Fruit fly (Drosophila melanogaster) whole organism, embryonic: ENCODE results near the gene Or82a.

Experiments used
- CG10543 ChIP-seq: fragments of 200-800 bp; sonication (Bioruptor generic); optimal IDR thresholded peaks from 3 replicates; lab custom pipeline; 2017; ENCODE audit warnings: missing biosample characterization, mild to moderate bottlenecking, missing genetic modification characterization, moderate library complexity
- CG13894 ChIP-seq: fragments of 200-800 bp; sonication (Bioruptor generic); optimal IDR thresholded peaks from 3 replicates; lab custom pipeline; 2018; ENCODE audit warnings: missing biosample characterization, mild to moderate bottlenecking, missing genetic modification characterization, moderate library complexity
- CG14014 ChIP-seq: fragments of 200-800 bp; sonication (Bioruptor generic); IDR thresholded peaks from 2 replicates; pipeline ENCODE4 v1.3.6; 2022; ENCODE audit warnings: missing biosample characterization, missing genetic modification characterization
- CG14860 ChIP-seq: fragments of 200-800 bp; sonication (Bioruptor generic); IDR thresholded peaks from 3 replicates; pipeline ENCODE4 v1.3.6; 2022; ENCODE audit warnings: missing biosample characterization, missing genetic modification characterization; ENCODE audit not compliant: partially characterized antibody
- CG16779 ChIP-seq: fragments of 200-800 bp; sonication (Bioruptor generic); IDR thresholded peaks from 2 replicates; pipeline ENCODE4 v1.3.6; 2022; ENCODE audit warnings: missing biosample characterization, missing genetic modification characterization
- CG16813 ChIP-seq: fragments of 200-800 bp; sonication (Bioruptor generic); IDR thresholded peaks from 3 replicates; pipeline ENCODE4 v1.3.6; 2022; ENCODE audit warnings: missing biosample characterization, missing genetic modification characterization; ENCODE audit not compliant: partially characterized antibody
- CG17328 ChIP-seq: fragments of 200-800 bp; sonication (Bioruptor generic); IDR thresholded peaks from 2 replicates; pipeline ENCODE4 v1.3.6; 2022; ENCODE audit warnings: missing biosample characterization, missing genetic modification characterization
- CG17612 ChIP-seq: fragments of 200-800 bp; sonication (Bioruptor generic); IDR thresholded peaks from 2 replicates; pipeline ENCODE4 v1.3.6; 2022; ENCODE audit warnings: missing biosample characterization, missing genetic modification characterization
- CG17802 ChIP-seq: fragments of 200-800 bp; sonication (Bioruptor generic); optimal IDR thresholded peaks from 2 replicates; lab custom pipeline; 2018; ENCODE audit warnings: missing biosample characterization, mild to moderate bottlenecking, missing genetic modification characterization, moderate library complexity
- CG30431 ChIP-seq: fragments of 200-800 bp; sonication (Bioruptor generic); optimal IDR thresholded peaks from 2 replicates; lab custom pipeline; 2017; ENCODE audit warnings: missing biosample characterization, missing genetic modification characterization
- CG4360 ChIP-seq: fragments of 200-800 bp; sonication (Bioruptor generic); IDR thresholded peaks from 2 replicates; pipeline ENCODE4 v1.3.6; 2022; ENCODE audit warnings: missing biosample characterization, missing genetic modification characterization
- CG4820 ChIP-seq: fragments of 200-800 bp; sonication (Bioruptor generic); optimal IDR thresholded peaks from 3 replicates; lab custom pipeline; 2016; ENCODE audit warnings: missing biosample characterization, missing genetic modification characterization
- CG6175 ChIP-seq: fragments of 200-800 bp; sonication (Bioruptor generic); IDR thresholded peaks from 3 replicates; pipeline ENCODE4 v1.3.6; 2022; ENCODE audit warnings: missing biosample characterization, missing genetic modification characterization
- CG6272 ChIP-seq: fragments of 200-800 bp; sonication (Bioruptor generic); IDR thresholded peaks from 2 replicates; pipeline ENCODE4 v1.3.6; 2022; ENCODE audit warnings: missing biosample characterization, missing genetic modification characterization
- CG6791 ChIP-seq: fragments of 200-800 bp; sonication (Bioruptor generic); IDR thresholded peaks from 3 replicates; pipeline ENCODE4 v1.3.6; 2022; ENCODE audit warnings: missing biosample characterization, missing genetic modification characterization; ENCODE audit not compliant: partially characterized antibody
- CG7271 ChIP-seq: fragments of 200-800 bp; sonication (Bioruptor generic); optimal IDR thresholded peaks from 2 replicates; lab custom pipeline; 2018; ENCODE audit warnings: missing biosample characterization, mild to moderate bottlenecking, missing genetic modification characterization, moderate library complexity
- Dad ChIP-seq: fragments of 200-800 bp; sonication (Bioruptor generic); optimal IDR thresholded peaks from 3 replicates; lab custom pipeline; 2016; ENCODE audit warnings: missing biosample characterization, missing genetic modification characterization
- Fer2 ChIP-seq: fragments of 200-800 bp; sonication (Bioruptor generic); optimal IDR thresholded peaks from 2 replicates; lab custom pipeline; 2018; ENCODE audit warnings: missing biosample characterization, mild to moderate bottlenecking, missing genetic modification characterization, moderate library complexity
- HLH4C ChIP-seq: fragments of 200-800 bp; sonication (Bioruptor generic); IDR thresholded peaks from 3 replicates; pipeline ENCODE4 v1.3.6; 2022; ENCODE audit warnings: missing biosample characterization, missing genetic modification characterization; ENCODE audit not compliant: partially characterized antibody
- HmgZ ChIP-seq: fragments of 200-800 bp; sonication (Bioruptor generic); optimal IDR thresholded peaks from 2 replicates; lab custom pipeline; 2018; ENCODE audit warnings: missing biosample characterization, mild to moderate bottlenecking, missing genetic modification characterization
- MTF-1 ChIP-seq: fragments of 200-800 bp; sonication (Bioruptor generic); optimal IDR thresholded peaks from 2 replicates; lab custom pipeline; 2018; ENCODE audit warnings: missing biosample characterization, mild to moderate bottlenecking, missing genetic modification characterization, borderline replicate concordance
- Med ChIP-seq: fragments of 200-800 bp; sonication (Bioruptor generic); peaks from one replicate; lab custom pipeline; 2016; ENCODE audit warnings: missing biosample characterization, missing genetic modification characterization, mild to moderate bottlenecking, inconsistent platforms, moderate library complexity
- Nf-YA ChIP-seq: fragments of 200-800 bp; sonication (Bioruptor generic); IDR thresholded peaks from 2 replicates; pipeline ENCODE4 v1.3.6; 2022; ENCODE audit warnings: missing biosample characterization, missing genetic modification characterization
- PHDP ChIP-seq: fragments of 200-800 bp; sonication (Bioruptor generic); optimal IDR thresholded peaks from 3 replicates; lab custom pipeline; 2018; ENCODE audit warnings: missing biosample characterization, mild to moderate bottlenecking, missing genetic modification characterization, moderate library complexity
- Spps ChIP-seq: fragments of 200-800 bp; sonication (Bioruptor generic); optimal IDR thresholded peaks from 2 replicates; lab custom pipeline; 2018; ENCODE audit warnings: missing biosample characterization, mild to moderate bottlenecking, missing genetic modification characterization
- TFAM ChIP-seq: fragments of 200-800 bp; sonication (Bioruptor generic); optimal IDR thresholded peaks from 2 replicates; lab custom pipeline; 2017; ENCODE audit warnings: missing biosample characterization, missing genetic modification characterization, inconsistent platforms
- Trl ChIP-seq, 3 experiments: fragments of >200 bp in 2 of 3; fragments of 200-800 bp in 1 of 3; sonication (Bioruptor generic) in 1 of 3; optimal IDR thresholded peaks; 2 replicates in 1 of 3; 3 replicates in 2 of 3; lab custom pipeline; 2016 to 2017; ENCODE audit warnings: missing biosample characterization in 1 of 3, missing genetic modification characterization in 1 of 3
- ase ChIP-seq: fragments of 200-800 bp; sonication (Bioruptor generic); IDR thresholded peaks from 3 replicates; pipeline ENCODE4 v1.3.6; 2022; ENCODE audit warnings: missing biosample characterization, missing genetic modification characterization
- ato ChIP-seq: fragments of 200-800 bp; sonication (Bioruptor generic); IDR thresholded peaks from 2 replicates; pipeline ENCODE4 v1.3.6; 2022; ENCODE audit warnings: missing biosample characterization, missing genetic modification characterization; ENCODE audit not compliant: partially characterized antibody
- bcd ChIP-seq: fragments of 200-800 bp; sonication (Bioruptor generic); optimal IDR thresholded peaks from 2 replicates; lab custom pipeline; 2017; ENCODE audit warnings: missing biosample characterization, mild to moderate bottlenecking, missing genetic modification characterization
- chinmo ChIP-seq: fragments of 200-800 bp; sonication (Bioruptor generic); IDR thresholded peaks from 4 replicates; pipeline ENCODE4 v1.3.6; 2022; ENCODE audit warnings: missing biosample characterization, missing genetic modification characterization; ENCODE audit not compliant: partially characterized antibody
- chm ChIP-seq: fragments of 200-800 bp; sonication (Bioruptor generic); IDR thresholded peaks from 2 replicates; pipeline ENCODE4 v1.3.6; 2022; ENCODE audit warnings: missing biosample characterization, missing genetic modification characterization
- ci ChIP-seq: fragments of 200-800 bp; sonication (Bioruptor generic); IDR thresholded peaks from 3 replicates; pipeline ENCODE4 v1.3.6; 2022; ENCODE audit warnings: missing biosample characterization, missing genetic modification characterization
- dysf ChIP-seq: fragments of 200-800 bp; sonication (Bioruptor generic); IDR thresholded peaks from 3 replicates; pipeline ENCODE4 v1.3.6; 2022; ENCODE audit warnings: missing biosample characterization, missing genetic modification characterization
- ems ChIP-seq: fragments of 200-800 bp; sonication (Bioruptor generic); optimal IDR thresholded peaks from 3 replicates; lab custom pipeline; 2016; ENCODE audit warnings: missing biosample characterization, missing genetic modification characterization
- gem ChIP-seq: fragments of 200-800 bp; sonication (Bioruptor generic); optimal IDR thresholded peaks from 2 replicates; lab custom pipeline; 2019; ENCODE audit warnings: missing biosample characterization, mild to moderate bottlenecking, missing genetic modification characterization, moderate library complexity
- insv ChIP-seq, 2 experiments: fragments of 200-800 bp; sonication (Bioruptor generic); optimal IDR thresholded peaks; 3 replicates each; lab custom pipeline; 2016 to 2018; ENCODE audit warnings: missing biosample characterization in 2 of 2, missing genetic modification characterization in 2 of 2
- jigr1 ChIP-seq: fragments of 200-800 bp; sonication (Bioruptor generic); IDR thresholded peaks from 3 replicates; pipeline ENCODE4 v1.3.6; 2022; ENCODE audit warnings: missing biosample characterization, missing genetic modification characterization
- lab ChIP-seq: fragments of 200-800 bp; sonication (Bioruptor generic); optimal IDR thresholded peaks from 3 replicates; lab custom pipeline; 2017; ENCODE audit warnings: missing biosample characterization, missing genetic modification characterization, mild to moderate bottlenecking, moderate library complexity, missing genetic modification reagents
- nerfin-2 ChIP-seq: fragments of 200-800 bp; sonication (Bioruptor generic); IDR thresholded peaks from 2 replicates; pipeline ENCODE4 v1.3.6; 2022; ENCODE audit warnings: missing biosample characterization, missing genetic modification characterization; ENCODE audit not compliant: partially characterized antibody
- rib ChIP-seq: fragments of 200-800 bp; sonication (Bioruptor generic); IDR thresholded peaks from 2 replicates; pipeline ENCODE4 v1.3.6; 2022; ENCODE audit warnings: missing biosample characterization, missing genetic modification characterization
- seq ChIP-seq: fragments of 200-800 bp; sonication (Bioruptor generic); IDR thresholded peaks from 2 replicates; pipeline ENCODE4 v1.3.6; 2022; ENCODE audit warnings: missing biosample characterization, missing genetic modification characterization
- shn ChIP-seq: fragments of 200-800 bp; sonication (Bioruptor generic); optimal IDR thresholded peaks from 3 replicates; lab custom pipeline; 2016; ENCODE audit warnings: missing biosample characterization, missing genetic modification characterization
- sna ChIP-seq: fragments of 200-800 bp; sonication (Bioruptor generic); IDR thresholded peaks from 2 replicates; pipeline ENCODE4 v1.3.6; 2022; ENCODE audit warnings: missing biosample characterization, missing genetic modification characterization; ENCODE audit not compliant: partially characterized antibody
- sob ChIP-seq: fragments of 200-800 bp; sonication (Bioruptor generic); IDR thresholded peaks from 2 replicates; pipeline ENCODE4 v1.3.6; 2022; ENCODE audit warnings: missing biosample characterization, missing genetic modification characterization
- usp ChIP-seq: fragments of >200 bp; optimal IDR thresholded peaks from 2 replicates; lab custom pipeline; 2017; ENCODE audit warnings: missing biosample characterization, missing genetic modification characterization
- vnd ChIP-seq: fragments of 200-800 bp; sonication (Bioruptor generic); IDR thresholded peaks from 3 replicates; pipeline ENCODE4 v1.3.6; 2022; ENCODE audit warnings: missing biosample characterization, missing genetic modification characterization; ENCODE audit not compliant: partially characterized antibody
- yki ChIP-seq: fragments of >200 bp; optimal IDR thresholded peaks from 3 replicates; lab custom pipeline; 2018

The Or82a gene

DNA sequence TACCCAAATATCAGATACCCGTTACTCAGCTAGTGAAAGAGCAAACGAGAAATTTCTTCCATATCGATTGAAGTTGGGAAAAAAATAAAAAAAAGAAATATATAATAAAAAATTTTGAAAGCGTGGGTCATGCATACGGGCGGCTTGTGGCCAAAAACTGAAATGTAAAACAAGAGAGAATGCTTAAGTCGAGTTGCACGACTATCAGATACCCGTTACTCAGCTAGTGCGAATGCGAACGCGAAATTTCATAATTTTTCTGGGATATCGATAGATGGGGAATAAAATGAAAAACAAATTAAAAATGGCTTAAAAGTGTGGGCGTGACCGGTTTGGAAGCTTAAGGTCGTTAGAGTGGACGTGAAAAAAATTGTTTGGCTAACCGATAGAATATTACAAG is 11.6 kb downstream of the Or82a start:
- TF ChIP-seq vnd (GFP tag; lab: Robert Waterston, UW) (peak; percentile 25; the same call in 1 of the 3 replicates), CG16813 (GFP tag; lab: Robert Waterston, UW) (peak; percentile 66), CG6791 (GFP tag; lab: Robert Waterston, UW) (peak; percentile 18; the same call in 1 of the 3 replicates), CG14860 (GFP tag; lab: Robert Waterston, UW) (peak; percentile 60; the same call in 2 of the 3 replicates), HLH4C (peak; percentile 70; the same call in 2 of the 3 replicates), yki (lab: Kevin White, UChicago) (no peak), Med (GFP tag; lab: Kevin White, UChicago) (peak; percentile 18), gem (tag; lab: Kevin White, UChicago) (no peak), PHDP (no peak), CG7271 (tag; lab: Kevin White, UChicago) (no peak), ato (0 out of 2 replicates have a peak, but pooled peaks have one; percentile 28), HmgZ (tag; lab: Kevin White, UChicago) (no peak), nerfin-2 (GFP tag; lab: Robert Waterston, UW) (0 out of 2 replicates have a peak, but pooled peaks have one; percentile 43), seq (GFP tag; lab: Robert Waterston, UW) (no peak)

DNA sequence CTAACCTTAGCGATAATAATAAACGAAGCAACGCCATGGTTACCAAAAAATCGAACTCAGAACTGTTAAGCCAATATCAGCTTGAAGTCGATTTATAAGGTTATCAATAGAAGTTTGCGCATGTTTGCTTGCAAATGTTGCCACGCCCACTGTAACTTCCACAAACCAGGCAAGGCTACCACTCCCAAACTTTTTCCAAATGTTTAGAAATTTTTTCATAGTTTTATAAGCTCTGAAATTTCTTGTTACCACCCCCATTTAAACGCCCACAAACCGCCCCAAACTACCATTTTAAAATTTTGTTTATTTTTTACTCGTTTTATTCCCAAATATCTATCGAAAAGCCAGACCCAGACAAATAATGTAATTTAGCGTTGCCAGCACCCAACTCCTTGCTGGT is 21.1 kb downstream of the Or82a start, which contains the start of gene flip:
Gene flip (minus strand): TSS at position 101 of the 400 bp plus-strand sequence.
- TF ChIP-seq ems (no peak), bcd (no peak), CG17802 (tag; lab: Kevin White, UChicago) (no peak), CG30431 (GFP tag; lab: Kevin White, UChicago) (no peak), Nf-YA (GFP tag; lab: Robert Waterston, UW) (no peak), CG4820 (GFP tag; lab: Kevin White, UChicago) (no peak), CG17612 (GFP tag; lab: Robert Waterston, UW) (no peak), Fer2 (tag; lab: Kevin White, UChicago) (no peak), chm (GFP tag; lab: Robert Waterston, UW) (no peak), TFAM (no peak), lab (GFP tag; lab: Kevin White, UChicago) (no peak)
- TF ChIP-seq, all 482 proteins: peak for 0

DNA sequence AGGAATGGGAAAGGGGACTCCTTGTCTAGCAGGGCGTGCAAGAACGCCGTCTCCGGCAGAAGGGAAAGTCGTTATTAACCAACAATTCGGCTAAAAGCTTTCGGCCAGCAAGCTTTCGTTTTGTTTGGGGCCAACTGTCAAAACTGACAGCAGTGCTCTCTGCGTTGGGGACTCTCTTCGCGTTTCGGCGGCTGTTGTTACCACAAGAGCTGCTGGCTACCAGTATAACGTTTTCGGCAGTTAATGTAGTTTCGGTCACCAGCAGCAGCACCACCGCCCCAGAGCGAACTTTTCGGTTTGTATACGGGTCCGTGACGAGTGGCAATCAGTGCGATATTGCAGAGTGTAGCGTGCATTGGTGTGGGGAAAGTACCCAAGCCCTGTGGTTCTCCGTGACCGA is 23.3 kb downstream of the Or82a start, which contains the start of gene cpx:
Gene cpx (plus strand): TSS at position 160 of the 400 bp plus-strand sequence.
- no peak for TF ChIP-seq CG6272 (GFP tag; lab: Robert Waterston, UW)
- TF ChIP-seq CG13894 (tag; lab: Kevin White, UChicago) = peak; percentile 36
- no peak for TF ChIP-seq shn
- no peak for TF ChIP-seq Spps (tag; lab: Kevin White, UChicago)
- no peak for TF ChIP-seq ems
- no peak for TF ChIP-seq dysf
- no peak for TF ChIP-seq ase (GFP tag; lab: Robert Waterston, UW)
- peak; percentile 36 for TF ChIP-seq CG10543 (GFP tag; lab: Kevin White, UChicago)
- no peak for TF ChIP-seq rib (GFP tag; lab: Robert Waterston, UW)
- no peak for TF ChIP-seq usp (GFP tag; lab: Kevin White, UChicago)
- TF ChIP-seq Fer2 (tag; lab: Kevin White, UChicago) = no peak
- no peak for TF ChIP-seq Dad (GFP tag; lab: Kevin White, UChicago)
- TF ChIP-seq CG4360 (GFP tag; lab: Robert Waterston, UW) = no peak
- TF ChIP-seq sob (GFP tag; lab: Robert Waterston, UW) = no peak
- no peak for TF ChIP-seq jigr1 (GFP tag; lab: Robert Waterston, UW)
- TF ChIP-seq CG14014 (GFP tag; lab: Robert Waterston, UW) = no peak
- TF ChIP-seq CG6175 (GFP tag; lab: Robert Waterston, UW) = no peak
- TF ChIP-seq Trl (optimal IDR thresholded peaks at IDR 0.05; lab: Kevin White, UChicago) = peak in 1 of 2 experiments; percentile 21
- no peak for TF ChIP-seq Trl (GFP tag; optimal IDR thresholded peaks at IDR 0.05; lab: Kevin White, UChicago)
- TF ChIP-seq MTF-1 (GFP tag; lab: Kevin White, UChicago) = no peak
- peak; percentile 51; the same call in 1 of the 3 replicates for TF ChIP-seq ci (GFP tag; lab: Robert Waterston, UW)
- TF ChIP-seq CG17328 = no peak
- TF ChIP-seq sna = no peak
- TF ChIP-seq insv (GFP tag; optimal IDR thresholded peaks at IDR 0.05; lab: Kevin White, UChicago) = no peak
- no peak for TF ChIP-seq chinmo (GFP tag; lab: Robert Waterston, UW)
- no peak for TF ChIP-seq CG16779
